Worm (Caenorhabditis elegans) whole organism, L4/young adult: ENCODE data around the gene slc-25A29.

ENCODE experiments used
- dao-5 ChIP-seq: sonication (generic microtip); optimal IDR thresholded peaks from 2 replicates; lab custom pipeline; 2016; ENCODE audit warnings: missing genotype, missing genetic modification characterization, moderate library complexity, missing compliant biosample characterization
- him-1 ChIP-seq: sonication (generic microtip); optimal IDR thresholded peaks from 2 replicates; lab custom pipeline; 2016; ENCODE audit warnings: missing genotype, missing genetic modification reagents, missing genetic modification characterization, missing compliant biosample characterization

DNA sequence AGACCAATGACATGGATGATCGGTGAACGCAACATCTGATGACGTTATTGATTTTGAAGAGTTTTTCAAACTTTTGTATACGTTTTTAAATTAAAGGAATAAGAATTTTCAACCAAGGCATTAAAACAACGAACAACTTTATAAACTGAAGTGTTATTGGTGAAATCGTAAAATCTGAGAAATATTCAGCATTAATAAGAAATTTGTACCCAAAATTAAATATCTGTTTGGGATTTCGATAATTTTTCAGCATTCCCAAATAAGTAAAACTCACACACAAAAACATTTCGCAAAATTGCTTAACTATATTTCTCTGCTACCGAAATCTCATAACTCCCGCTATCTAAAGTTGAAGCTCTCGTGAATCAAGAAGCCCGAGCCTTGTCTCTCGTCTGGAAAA, 1.6 kb upstream of the slc-25A29 start:
- TF ChIP-seq him-1 (tag; lab: Kevin White, UChicago) (no peak), dao-5 (tag; lab: Kevin White, UChicago) (no peak)
